Worm (Caenorhabditis elegans): ENCODE data around the gene spp-21.

- TF ChIP-seq nhr-76 (tag; optimal IDR thresholded peaks at IDR 0.05): no peak
- TF ChIP-seq blmp-1 (tag; optimal IDR thresholded peaks at IDR 0.05): no peak
- no peak for TF ChIP-seq ztf-11 (tag; optimal IDR thresholded peaks at IDR 0.05)
- no peak for TF ChIP-seq nhr-28 (tag; optimal IDR thresholded peaks at IDR 0.05)
- TF ChIP-seq nhr-12 (tag; optimal IDR thresholded peaks at IDR 0.05): no peak
- no peak for TF ChIP-seq lin-13 (tag; optimal IDR thresholded peaks at IDR 0.05)
- no peak for TF ChIP-seq pha-4 (tag; optimal IDR thresholded peaks at IDR 0.05)
- no peak for TF ChIP-seq lsy-2 (tag; optimal IDR thresholded peaks at IDR 0.05)
- no peak for TF ChIP-seq ces-1 (GFP tag; optimal IDR thresholded peaks at IDR 0.05)
- TF ChIP-seq ceh-83 (GFP tag; optimal IDR thresholded peaks at IDR 0.05): no peak
Observed at ce11 chrX:11462112-11462511, 27.8 kb upstream of the spp-21 start.
